Fruit fly (Drosophila melanogaster) whole organism, embryonic: Measurements from ENCODE around the gene CG15308.

Experiments used
- Aef1 ChIP-seq: fragments of 200-800 bp; sonication (Bioruptor generic); IDR thresholded peaks from 3 replicates; pipeline ENCODE4 v1.3.6; 2022; ENCODE audit warnings: missing biosample characterization, missing genetic modification characterization
- CG11504 ChIP-seq: fragments of 200-800 bp; sonication (Bioruptor generic); optimal IDR thresholded peaks from 3 replicates; lab custom pipeline; 2019; ENCODE audit warnings: missing biosample characterization, mild to moderate bottlenecking, missing genetic modification characterization, moderate library complexity
- CG17186 ChIP-seq: fragments of 200-800 bp; sonication (Bioruptor generic); optimal IDR thresholded peaks from 3 replicates; lab custom pipeline; 2017; ENCODE audit warnings: missing biosample characterization, missing genetic modification reagents, missing genetic modification characterization
- CG17829 ChIP-seq: fragments of 200-800 bp; optimal IDR thresholded peaks from 2 replicates; lab custom pipeline; 2019; ENCODE audit warnings: missing biosample characterization, mild to moderate bottlenecking, missing genetic modification characterization, moderate library complexity
- CG18599 ChIP-seq: fragments of 200-800 bp; sonication (Bioruptor generic); optimal IDR thresholded peaks from 3 replicates; lab custom pipeline; 2017; ENCODE audit warnings: missing biosample characterization, missing genetic modification characterization, mild to moderate bottlenecking, moderate library complexity, missing genetic modification reagents
- CG2678 ChIP-seq: fragments of 200-800 bp; sonication (Bioruptor generic); optimal IDR thresholded peaks from 3 replicates; lab custom pipeline; 2019; ENCODE audit warnings: missing biosample characterization, mild to moderate bottlenecking, missing genetic modification characterization, moderate library complexity
- CG4617 ChIP-seq: fragments of 200-800 bp; sonication (Bioruptor generic); optimal IDR thresholded peaks from 3 replicates; lab custom pipeline; 2016; ENCODE audit warnings: missing biosample characterization, missing genetic modification characterization, borderline replicate concordance
- CG6654 ChIP-seq: fragments of 200-800 bp; sonication (Bioruptor generic); optimal IDR thresholded peaks from 2 replicates; lab custom pipeline; 2017; ENCODE audit warnings: missing biosample characterization, mild to moderate bottlenecking, missing genetic modification characterization
- CG7372 ChIP-seq: fragments of 200-800 bp; sonication (Bioruptor generic); IDR thresholded peaks from 2 replicates; pipeline ENCODE4 v1.3.6; 2022; ENCODE audit warnings: missing biosample characterization, missing genetic modification characterization
- CG7556 ChIP-seq: fragments of 200-800 bp; sonication (Bioruptor generic); optimal IDR thresholded peaks from 2 replicates; lab custom pipeline; 2017; ENCODE audit warnings: missing biosample characterization, mild to moderate bottlenecking, missing genetic modification characterization
- CG8359 ChIP-seq: fragments of 200-800 bp; sonication (Bioruptor generic); optimal IDR thresholded peaks from 2 replicates; lab custom pipeline; 2017; ENCODE audit warnings: missing biosample characterization, mild to moderate bottlenecking, missing genetic modification characterization, borderline replicate concordance
- CG9932 ChIP-seq: fragments of 200-800 bp; sonication (Bioruptor generic); IDR thresholded peaks from 2 replicates; pipeline ENCODE4 v1.3.6; 2022; ENCODE audit warnings: missing biosample characterization, missing genetic modification characterization
- Camta ChIP-seq: fragments of 200-800 bp; sonication (Bioruptor generic); optimal IDR thresholded peaks from 2 replicates; lab custom pipeline; 2016; ENCODE audit warnings: missing biosample characterization, missing genetic modification characterization
- CoRest ChIP-seq: fragments of 200-800 bp; sonication (Bioruptor generic); optimal IDR thresholded peaks from 3 replicates; lab custom pipeline; 2018; ENCODE audit warnings: missing biosample characterization, mild to moderate bottlenecking, missing genetic modification characterization, moderate library complexity
- Deaf1 ChIP-seq: fragments of 200-800 bp; optimal IDR thresholded peaks from 3 replicates; lab custom pipeline; 2019; ENCODE audit warnings: missing biosample characterization, mild to moderate bottlenecking, missing genetic modification characterization, moderate library complexity
- Drgx ChIP-seq: fragments of 200-800 bp; sonication (Bioruptor generic); IDR thresholded peaks from 2 replicates; pipeline ENCODE4 v1.3.6; 2022; ENCODE audit warnings: missing biosample characterization, missing genetic modification characterization
- Gsc ChIP-seq: fragments of 200-800 bp; sonication (Bioruptor generic); IDR thresholded peaks from 2 replicates; pipeline ENCODE4 v1.3.6; 2022; ENCODE audit warnings: missing biosample characterization, missing genetic modification characterization
- Hey ChIP-seq: fragments of 200-800 bp; sonication (Bioruptor generic); optimal IDR thresholded peaks from 3 replicates; lab custom pipeline; 2018; ENCODE audit warnings: missing biosample characterization, mild to moderate bottlenecking, missing genetic modification characterization
- HmgD ChIP-seq: fragments of 200-800 bp; sonication (Bioruptor generic); optimal IDR thresholded peaks from 3 replicates; lab custom pipeline; 2016; ENCODE audit warnings: missing biosample characterization, missing genetic modification characterization
- Kr ChIP-seq: fragments of 200-800 bp; sonication (Bioruptor generic); optimal IDR thresholded peaks from 2 replicates; lab custom pipeline; 2017; ENCODE audit warnings: missing biosample characterization, mild to moderate bottlenecking, missing genetic modification characterization
- Med ChIP-seq: fragments of 200-800 bp; sonication (Bioruptor generic); peaks from one replicate; lab custom pipeline; 2016; ENCODE audit warnings: missing biosample characterization, missing genetic modification characterization, mild to moderate bottlenecking, inconsistent platforms, moderate library complexity
- Meics ChIP-seq: fragments of 200-800 bp; sonication (Bioruptor generic); optimal IDR thresholded peaks from 2 replicates; lab custom pipeline; 2017; ENCODE audit warnings: missing biosample characterization, mild to moderate bottlenecking, missing genetic modification characterization
- Neu2 ChIP-seq: fragments of 200-800 bp; sonication (Bioruptor generic); optimal IDR thresholded peaks from 3 replicates; lab custom pipeline; 2016; ENCODE audit warnings: missing biosample characterization, missing genetic modification characterization, borderline replicate concordance
- Oaz ChIP-seq: fragments of 200-800 bp; sonication (Bioruptor generic); IDR thresholded peaks from 2 replicates; pipeline ENCODE4 v1.3.6; 2022; ENCODE audit warnings: missing biosample characterization, missing genetic modification characterization
- Opbp ChIP-seq: fragments of 200-800 bp; sonication (Bioruptor generic); IDR thresholded peaks from 3 replicates; pipeline ENCODE4 v1.3.6; 2022; ENCODE audit warnings: missing biosample characterization, missing genetic modification characterization; ENCODE audit not compliant: partially characterized antibody
- Ptx1 ChIP-seq: fragments of 200-800 bp; sonication (Bioruptor generic); IDR thresholded peaks from 2 replicates; pipeline ENCODE4 v1.3.6; 2022; ENCODE audit warnings: missing biosample characterization, missing genetic modification characterization
- Sox102F ChIP-seq: fragments of 200-800 bp; sonication (Bioruptor generic); optimal IDR thresholded peaks from 2 replicates; lab custom pipeline; 2018; ENCODE audit warnings: missing biosample characterization, mild to moderate bottlenecking, missing genetic modification characterization, moderate library complexity
- Sry-β ChIP-seq: fragments of 200-800 bp; sonication (Bioruptor generic); optimal IDR thresholded peaks from 2 replicates; lab custom pipeline; 2018; ENCODE audit warnings: missing biosample characterization, mild to moderate bottlenecking, missing genetic modification characterization, moderate library complexity
- Trl ChIP-seq, 3 experiments: fragments of >200 bp in 2 of 3; fragments of 200-800 bp in 1 of 3; sonication (Bioruptor generic) in 1 of 3; optimal IDR thresholded peaks; 2 replicates in 1 of 3; 3 replicates in 2 of 3; lab custom pipeline; 2016 to 2017; ENCODE audit warnings: missing biosample characterization in 1 of 3, missing genetic modification characterization in 1 of 3
- ac ChIP-seq: fragments of 200-800 bp; sonication (Bioruptor generic); optimal IDR thresholded peaks from 3 replicates; lab custom pipeline; 2017; ENCODE audit warnings: missing biosample characterization, mild to moderate bottlenecking, missing genetic modification characterization
- ap ChIP-seq: fragments of 200-800 bp; sonication (Bioruptor generic); IDR thresholded peaks from 2 replicates; pipeline ENCODE4 v1.3.6; 2022; ENCODE audit warnings: missing biosample characterization, missing genetic modification characterization
- bowl ChIP-seq: fragments of 200-800 bp; sonication (Bioruptor generic); IDR thresholded peaks from 2 replicates; pipeline ENCODE4 v1.3.6; 2022; ENCODE audit warnings: missing biosample characterization, missing genetic modification characterization
- bsh ChIP-seq, 2 experiments: fragments of 200-800 bp; sonication (Bioruptor generic); optimal IDR thresholded peaks; 2 replicates each; lab custom pipeline; 2017 to 2018; ENCODE audit warnings: mild to moderate bottlenecking in 2 of 2, missing biosample characterization in 2 of 2, missing genetic modification characterization in 2 of 2, moderate library complexity in 1 of 2
- cad ChIP-seq: fragments of >200 bp; optimal IDR thresholded peaks from 2 replicates; lab custom pipeline; 2017; ENCODE audit warnings: missing biosample characterization, missing genetic modification characterization
- chif ChIP-seq, 2 experiments: fragments of 200-800 bp; sonication (Bioruptor generic); optimal IDR thresholded peaks; 3 replicates each; lab custom pipeline; 2016; ENCODE audit warnings: missing biosample characterization in 2 of 2, missing genetic modification characterization in 2 of 2
- corto ChIP-seq: fragments of 200-800 bp; sonication (Bioruptor generic); optimal IDR thresholded peaks from 2 replicates; lab custom pipeline; 2016; ENCODE audit warnings: missing biosample characterization, mild to moderate bottlenecking, missing genetic modification characterization, moderate library complexity
- cwo ChIP-seq: fragments of 200-800 bp; sonication (Bioruptor generic); optimal IDR thresholded peaks from 3 replicates; lab custom pipeline; 2017; ENCODE audit warnings: missing biosample characterization, missing genetic modification characterization, mild to moderate bottlenecking, moderate library complexity, missing genetic modification reagents
- dmrt99B ChIP-seq: fragments of 200-800 bp; sonication (Bioruptor generic); optimal IDR thresholded peaks from 2 replicates; lab custom pipeline; 2018; ENCODE audit warnings: missing biosample characterization, mild to moderate bottlenecking, missing genetic modification characterization, moderate library complexity
- fd3F ChIP-seq: fragments of 200-800 bp; sonication (Bioruptor generic); optimal IDR thresholded peaks from 2 replicates; lab custom pipeline; 2018; ENCODE audit warnings: missing biosample characterization, mild to moderate bottlenecking, missing genetic modification characterization, moderate library complexity
- kah ChIP-seq: fragments of 200-800 bp; sonication (Bioruptor generic); optimal IDR thresholded peaks from 2 replicates; lab custom pipeline; 2018; ENCODE audit warnings: missing biosample characterization, mild to moderate bottlenecking, missing genetic modification characterization
- lab ChIP-seq: fragments of 200-800 bp; sonication (Bioruptor generic); optimal IDR thresholded peaks from 3 replicates; lab custom pipeline; 2017; ENCODE audit warnings: missing biosample characterization, missing genetic modification characterization, mild to moderate bottlenecking, moderate library complexity, missing genetic modification reagents
- lmd ChIP-seq: fragments of 200-800 bp; sonication (Bioruptor generic); IDR thresholded peaks from 2 replicates; pipeline ENCODE4 v1.3.6; 2022; ENCODE audit warnings: missing biosample characterization, missing genetic modification characterization
- lola ChIP-seq, 3 experiments: fragments of >200 bp in 2 of 3; fragments of 200-800 bp in 1 of 3; sonication (Bioruptor generic) in 1 of 3; optimal IDR thresholded peaks; 2 replicates each; lab custom pipeline; 2017 to 2019; ENCODE audit warnings: missing biosample characterization in 3 of 3, missing genetic modification characterization in 3 of 3, mild to moderate bottlenecking in 1 of 3, moderate library complexity in 1 of 3
- phol ChIP-seq: fragments of 200-800 bp; sonication (Bioruptor generic); optimal IDR thresholded peaks from 3 replicates; lab custom pipeline; 2018; ENCODE audit warnings: missing biosample characterization, mild to moderate bottlenecking, missing genetic modification characterization, moderate library complexity
- pita ChIP-seq: fragments of 200-800 bp; sonication (Bioruptor generic); optimal IDR thresholded peaks from 2 replicates; lab custom pipeline; 2017; ENCODE audit warnings: missing biosample characterization, mild to moderate bottlenecking, missing genetic modification characterization
- sens ChIP-seq: fragments of 200-800 bp; sonication (Bioruptor generic); peaks from one replicate; lab custom pipeline; 2016; ENCODE audit warnings: missing biosample characterization, missing genetic modification characterization
- sr ChIP-seq: fragments of 200-800 bp; sonication (Bioruptor generic); IDR thresholded peaks from 3 replicates; pipeline ENCODE4 v1.3.6; 2022; ENCODE audit warnings: missing biosample characterization, missing genetic modification characterization
- tap ChIP-seq: fragments of 200-800 bp; optimal IDR thresholded peaks from 3 replicates; lab custom pipeline; 2019; ENCODE audit warnings: missing biosample characterization, mild to moderate bottlenecking, missing genetic modification characterization, moderate library complexity

Gene CG15308

DNA sequence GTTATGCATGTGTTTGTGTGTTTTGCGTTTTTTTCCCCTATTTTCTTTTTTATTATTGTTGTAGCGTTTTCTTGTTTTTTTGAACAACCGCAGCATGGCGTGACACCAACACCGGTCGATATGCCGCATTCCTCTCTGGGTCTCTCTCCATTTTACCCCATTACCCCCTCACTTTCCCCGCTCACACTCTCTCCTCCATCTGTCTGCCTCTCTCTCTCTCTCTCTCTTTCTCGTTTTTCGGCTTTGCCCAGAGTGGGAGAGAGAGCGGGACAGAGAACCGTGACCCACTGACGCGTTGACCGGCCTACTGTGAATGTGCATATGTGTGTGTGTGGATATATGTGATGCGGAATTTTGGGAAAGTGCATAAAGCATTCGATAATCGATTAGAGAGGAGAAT, 28.4 kb upstream of the CG15308 start (continued):
- TF ChIP-seq Hey (no peak), CG7372 (GFP tag; lab: Robert Waterston, UW) (no peak), sr (GFP tag; lab: Robert Waterston, UW) (no peak), Gsc (no peak), Med (GFP tag; lab: Kevin White, UChicago) (peak; percentile 60), cwo (GFP tag; lab: Kevin White, UChicago) (no peak), Aef1 (GFP tag; lab: Robert Waterston, UW) (no peak), CG18599 (GFP tag; lab: Kevin White, UChicago) (peak; percentile 9), CoRest (tag; lab: Kevin White, UChicago) (no peak), Trl (optimal IDR thresholded peaks at IDR 0.05; lab: Kevin White, UChicago) (peak; percentile 68 to 69), Trl (GFP tag; optimal IDR thresholded peaks at IDR 0.05; lab: Kevin White, UChicago) (no peak)

DNA sequence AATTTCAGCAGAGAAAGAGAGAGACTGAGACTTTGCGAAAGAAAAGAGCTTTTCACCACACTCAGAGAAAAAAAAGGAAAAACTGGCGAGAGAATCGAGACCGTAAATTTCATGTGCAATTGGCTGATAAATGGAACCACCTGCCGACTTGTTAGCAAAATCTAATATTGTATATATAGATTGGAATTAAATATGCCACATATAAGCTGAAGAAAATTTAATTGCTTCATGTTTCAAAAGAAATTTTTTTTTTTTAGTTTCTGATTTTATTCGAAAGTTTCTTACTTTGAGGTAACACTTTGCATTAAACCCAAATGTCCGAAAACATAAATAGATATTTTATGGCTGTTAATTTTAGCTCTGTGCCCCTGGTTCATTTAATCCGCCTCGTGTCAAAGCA, 25.8 kb upstream of the CG15308 start:
- peak; percentile 27; the same call in 1 of the 2 replicates for TF ChIP-seq lmd (GFP tag; lab: Robert Waterston, UW)
- no peak for TF ChIP-seq Deaf1 (tag; lab: Kevin White, UChicago)
- TF ChIP-seq CG9932 (GFP tag; lab: Robert Waterston, UW) = peak; percentile 32; the same call in 1 of the 2 replicates
- peak; percentile 24 for TF ChIP-seq CG2678 (tag; lab: Kevin White, UChicago)
- peak; percentile 8 for TF ChIP-seq dmrt99B (tag; lab: Kevin White, UChicago)
- no peak for TF ChIP-seq Sry-β (GFP tag; lab: Kevin White, UChicago)
- TF ChIP-seq Meics (GFP tag; lab: Kevin White, UChicago) = peak; percentile 27
- no peak for TF ChIP-seq CG8359 (GFP tag; lab: Kevin White, UChicago)
- TF ChIP-seq Opbp (GFP tag; lab: Robert Waterston, UW) = no peak
- TF ChIP-seq sens (GFP tag; lab: Kevin White, UChicago) = peak; percentile 64
- TF ChIP-seq lab = peak; percentile 12
- no peak for TF ChIP-seq fd3F
- no peak for TF ChIP-seq ap (GFP tag; lab: Robert Waterston, UW)
- TF ChIP-seq Ptx1 (GFP tag; lab: Robert Waterston, UW) = 0 out of 2 replicates have a peak, but pooled peaks have one; percentile 7
- peak; percentile 25 for TF ChIP-seq Sox102F (GFP tag; lab: Kevin White, UChicago)
- TF ChIP-seq pita (GFP tag; lab: Kevin White, UChicago) = no peak
- no peak for TF ChIP-seq CG6654 (GFP tag; lab: Kevin White, UChicago)
- TF ChIP-seq CG11504 (tag; lab: Kevin White, UChicago) = peak; percentile 25
- TF ChIP-seq Oaz (GFP tag; lab: Robert Waterston, UW) = no peak
- no peak for TF ChIP-seq tap (tag; lab: Kevin White, UChicago)
- TF ChIP-seq kah (GFP tag; lab: Kevin White, UChicago) = no peak
- TF ChIP-seq CG17829 (tag; lab: Kevin White, UChicago) = no peak
- no peak for TF ChIP-seq chif (GFP tag; optimal IDR thresholded peaks at IDR 0.05; lab: Kevin White, UChicago)
- no peak for TF ChIP-seq CG4617 (GFP tag; lab: Kevin White, UChicago)
- TF ChIP-seq bowl (GFP tag; lab: Robert Waterston, UW) = no peak
- no peak for TF ChIP-seq bsh (GFP tag; optimal IDR thresholded peaks at IDR 0.05; lab: Kevin White, UChicago)
- TF ChIP-seq HmgD (GFP tag; lab: Kevin White, UChicago) = no peak
- no peak for TF ChIP-seq CG7556 (GFP tag; lab: Kevin White, UChicago)
- no peak for TF ChIP-seq Camta (GFP tag; lab: Kevin White, UChicago)
- TF ChIP-seq Neu2 (GFP tag; lab: Kevin White, UChicago) = no peak
- TF ChIP-seq lola (GFP tag; optimal IDR thresholded peaks at IDR 0.05; lab: Kevin White, UChicago) = no peak
- no peak for TF ChIP-seq Kr
- no peak for TF ChIP-seq ac
- TF ChIP-seq phol (tag; lab: Kevin White, UChicago) = peak; percentile 7
- TF ChIP-seq Drgx = 0 out of 2 replicates have a peak, but pooled peaks have one; percentile 26
- no peak for TF ChIP-seq CG17186
- TF ChIP-seq Med (GFP tag; lab: Kevin White, UChicago) = peak; percentile 64
- TF ChIP-seq cad (GFP tag; lab: Kevin White, UChicago) = no peak
- no peak for TF ChIP-seq corto (GFP tag; lab: Kevin White, UChicago)
